Worm (Caenorhabditis elegans) whole organism, L2 larva: ENCODE data around the gene gcy-18.

ENCODE experiments used
- ZK546.5 ChIP-seq: sonication (generic microtip); optimal IDR thresholded peaks from 2 replicates; lab custom pipeline; 2017; ENCODE audit warnings: missing biosample characterization, missing genetic modification characterization
- elt-1 ChIP-seq: fragments of 150-350 bp; optimal IDR thresholded peaks from 2 replicates; lab custom pipeline; 2014; ENCODE audit warnings: missing biosample characterization, missing genetic modification characterization
- lin-13 ChIP-seq: fragments of 150-350 bp; optimal IDR thresholded peaks from 2 replicates; lab custom pipeline; 2014; ENCODE audit warnings: missing biosample characterization, missing genetic modification reagents, missing genetic modification characterization
- mab-5 ChIP-seq: fragments of 150-350 bp; optimal IDR thresholded peaks from 2 replicates; lab custom pipeline; 2014; ENCODE audit warnings: missing biosample characterization, missing genetic modification characterization
- nhr-11 ChIP-seq: fragments of 150-350 bp; optimal IDR thresholded peaks from 2 replicates; lab custom pipeline; 2014; ENCODE audit warnings: missing biosample characterization, missing genetic modification characterization
- nhr-12 ChIP-seq: fragments of 150-350 bp; optimal IDR thresholded peaks from 2 replicates; lab custom pipeline; 2014; ENCODE audit warnings: missing biosample characterization, missing genetic modification characterization
- ztf-4 ChIP-seq: fragments of 150-350 bp; optimal IDR thresholded peaks from 2 replicates; lab custom pipeline; 2014; ENCODE audit warnings: missing biosample characterization, missing genetic modification characterization

DNA sequence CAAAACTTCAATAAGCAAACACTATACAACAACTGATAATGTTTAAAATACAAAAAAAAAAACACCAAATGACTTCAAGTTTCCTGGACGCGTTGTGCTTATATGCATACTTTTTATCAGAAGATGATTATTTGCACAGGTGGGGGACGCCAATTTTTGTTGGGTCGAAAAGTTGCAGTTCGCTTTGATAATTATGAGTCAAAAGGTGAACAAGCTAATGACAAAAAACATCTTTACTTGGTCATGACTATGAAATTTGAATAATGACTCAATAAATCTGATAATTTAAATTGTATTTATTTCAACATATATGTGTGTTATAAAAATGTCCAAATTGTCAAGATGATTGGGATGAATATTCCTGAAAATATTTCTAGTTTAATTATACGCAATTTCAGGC, 23.3 kb downstream of the gcy-18 start, which contains the start of gene ZK896.4:
- no peak for TF ChIP-seq lin-13
- TF ChIP-seq nhr-11 (tag; lab: Kevin White, UChicago): no peak
- TF ChIP-seq elt-1 (tag; lab: Kevin White, UChicago): no peak
- TF ChIP-seq ztf-4: no peak
- no peak for TF ChIP-seq nhr-12 (tag; lab: Kevin White, UChicago)
- no peak for TF ChIP-seq ZK546.5 (tag; lab: Kevin White, UChicago)
- no peak for TF ChIP-seq mab-5 (tag; lab: Kevin White, UChicago)
